Fruit fly (Drosophila melanogaster): ENCODE data around the gene Ostgamma.

Ostgamma gene

DNA sequence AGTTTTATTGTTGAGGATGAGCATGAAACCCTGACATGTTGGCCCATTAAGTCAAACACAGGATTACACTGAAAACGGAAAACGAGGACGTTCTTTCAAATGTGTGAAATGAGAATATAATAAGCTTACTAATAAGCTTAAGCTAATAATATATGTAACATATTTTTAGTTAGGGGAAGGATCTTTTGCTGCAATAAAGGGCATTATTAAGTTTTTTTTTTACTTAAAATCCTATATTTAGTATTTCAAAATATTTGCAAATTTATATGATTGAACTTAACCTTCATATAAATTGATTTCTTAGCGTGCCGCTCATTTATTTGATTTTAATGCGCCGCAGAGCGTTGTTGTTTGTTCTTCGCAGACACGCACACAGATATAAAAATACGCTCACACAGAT is 25.2 kb upstream of the Ostgamma start:
- TF ChIP-seq pan (optimal IDR thresholded peaks at IDR 0.05) (no peak), usp (GFP tag; optimal IDR thresholded peaks at IDR 0.05) (no peak), CG8478 (optimal IDR thresholded peaks at IDR 0.05) (no peak), EcR (GFP tag; optimal IDR thresholded peaks at IDR 0.05) (no peak), Dll (optimal IDR thresholded peaks at IDR 0.05) (no peak), psq (optimal IDR thresholded peaks at IDR 0.05) (no peak)

DNA sequence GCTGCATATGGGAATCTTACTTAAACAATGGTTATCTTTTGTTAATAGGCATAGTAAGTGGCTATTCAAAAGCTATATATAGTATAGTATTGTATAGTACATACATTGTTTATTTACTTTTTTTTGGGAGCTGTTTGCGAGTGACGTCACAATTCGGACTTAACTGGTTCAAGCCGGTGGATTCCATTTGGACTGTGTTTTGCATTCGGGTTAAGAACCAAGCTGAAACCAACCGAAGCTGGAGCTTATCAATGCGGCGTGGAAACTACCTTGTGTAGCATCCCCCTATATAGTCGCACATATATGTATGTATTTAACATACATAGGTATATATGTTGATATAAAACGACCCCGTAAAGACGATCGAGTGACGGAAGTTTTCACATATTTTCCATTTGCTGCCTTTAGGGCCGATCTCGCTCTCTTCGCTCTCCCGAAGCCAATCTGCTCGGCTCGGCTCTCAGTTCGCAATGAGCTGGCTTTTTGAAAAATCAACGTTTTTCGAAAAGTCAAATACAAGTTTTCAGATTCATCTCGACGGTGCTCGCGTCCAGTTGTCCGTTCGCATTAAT is 20.6 kb upstream of the Ostgamma start:
- TF ChIP-seq pan (optimal IDR thresholded peaks at IDR 0.05) (no peak), CG8478 (optimal IDR thresholded peaks at IDR 0.05) (no peak), psq (optimal IDR thresholded peaks at IDR 0.05) (no peak), Dll (optimal IDR thresholded peaks at IDR 0.05) (no peak), usp (GFP tag; optimal IDR thresholded peaks at IDR 0.05) (no peak), EcR (GFP tag; optimal IDR thresholded peaks at IDR 0.05) (no peak)

DNA sequence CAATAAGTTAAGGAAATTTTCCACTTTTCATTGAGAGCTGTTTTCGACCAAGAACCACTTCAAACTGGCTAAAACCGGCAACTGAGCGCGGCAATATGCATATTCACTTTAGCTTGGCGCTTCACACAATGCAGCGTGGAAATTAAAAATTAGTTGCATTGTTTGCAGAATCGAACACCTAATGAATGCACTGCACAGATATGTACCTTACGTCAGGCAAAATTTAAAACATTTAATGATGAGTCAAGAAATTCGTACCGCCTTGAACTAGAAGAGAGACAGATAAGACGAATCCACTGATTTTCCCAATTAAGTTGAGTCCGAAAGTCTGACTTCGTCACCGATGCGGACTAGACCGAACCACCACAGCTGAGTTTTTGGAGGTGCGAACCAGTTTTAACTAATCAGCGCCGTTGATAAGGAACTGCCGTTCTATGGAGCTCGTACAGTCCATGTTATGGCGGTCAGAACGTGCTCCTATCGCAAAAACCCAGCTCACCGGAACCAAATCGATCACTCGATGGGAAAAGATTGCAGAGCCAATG is 19.9 kb upstream of the Ostgamma start:
- TF ChIP-seq psq (optimal IDR thresholded peaks at IDR 0.05) (no peak), Dll (optimal IDR thresholded peaks at IDR 0.05) (no peak), CG8478 (optimal IDR thresholded peaks at IDR 0.05) (no peak), usp (GFP tag; optimal IDR thresholded peaks at IDR 0.05) (no peak), EcR (GFP tag; optimal IDR thresholded peaks at IDR 0.05) (no peak), pan (optimal IDR thresholded peaks at IDR 0.05) (no peak)

DNA sequence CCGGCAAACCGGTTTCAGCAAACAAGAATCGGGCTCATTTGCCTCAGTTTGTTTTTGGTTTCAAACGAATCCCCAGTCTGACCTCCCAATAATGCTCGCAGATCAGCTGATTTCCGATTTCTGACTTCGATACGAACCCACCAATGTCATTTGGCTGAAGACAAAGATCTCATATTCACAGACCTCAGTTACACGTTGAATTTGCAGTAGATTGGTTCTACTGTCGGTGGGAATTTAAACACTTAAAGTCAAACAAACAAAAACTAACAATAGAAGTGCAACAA is 19.2 kb upstream of the Ostgamma start, which contains the start of gene CG14275:
CG14275 (plus strand) TSS at position 185 of the 284 bp plus-strand sequence.
- no peak for TF ChIP-seq EcR (GFP tag; optimal IDR thresholded peaks at IDR 0.05)
- TF ChIP-seq psq (optimal IDR thresholded peaks at IDR 0.05), result no peak
- TF ChIP-seq usp (GFP tag; optimal IDR thresholded peaks at IDR 0.05), result no peak
- TF ChIP-seq pan (optimal IDR thresholded peaks at IDR 0.05), result no peak
- no peak for TF ChIP-seq CG8478 (optimal IDR thresholded peaks at IDR 0.05)
- no peak for TF ChIP-seq Dll (optimal IDR thresholded peaks at IDR 0.05)

DNA sequence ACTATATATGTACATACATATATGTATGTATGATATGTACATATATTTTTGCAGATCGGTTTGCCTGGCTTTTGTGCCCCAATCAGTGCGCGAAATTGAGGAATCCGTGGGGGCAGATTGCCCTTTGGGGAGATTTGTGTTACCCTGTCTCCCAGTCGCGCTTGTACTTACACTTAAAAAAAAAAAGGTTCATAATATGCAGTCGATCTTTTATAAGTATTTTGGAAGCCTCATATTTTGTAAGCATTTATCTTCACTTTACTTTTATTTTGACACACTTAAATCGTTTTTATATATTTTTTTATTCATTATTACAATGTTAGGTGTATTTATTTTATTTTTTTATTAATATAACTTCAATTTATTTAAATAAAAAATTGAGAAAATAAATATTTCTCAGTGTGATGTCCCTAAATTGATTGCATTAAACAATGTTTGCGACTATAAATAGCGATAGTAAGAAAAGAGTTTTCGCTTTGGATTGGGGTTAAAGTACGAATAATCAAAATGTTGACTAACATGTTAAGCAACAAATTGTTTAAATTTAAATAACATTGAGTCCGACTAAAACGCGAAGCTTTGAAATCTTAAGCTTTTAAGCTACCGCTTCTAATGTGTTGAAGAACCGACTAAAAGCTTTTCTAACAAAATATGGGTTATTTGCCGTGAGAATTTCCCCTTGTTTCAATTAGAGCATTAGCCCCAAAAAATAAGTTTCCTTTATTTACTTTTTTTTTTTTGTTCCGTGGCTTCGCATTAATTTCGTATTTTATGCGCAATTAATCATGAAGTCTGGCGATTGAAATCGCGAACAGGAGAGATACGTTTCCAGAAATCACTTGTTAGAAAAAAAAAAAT is 18.7 kb upstream of the Ostgamma start:
- TF ChIP-seq EcR (GFP tag; optimal IDR thresholded peaks at IDR 0.05) (no peak), usp (GFP tag; optimal IDR thresholded peaks at IDR 0.05) (no peak), Dll (optimal IDR thresholded peaks at IDR 0.05) (no peak), psq (optimal IDR thresholded peaks at IDR 0.05) (no peak), pan (optimal IDR thresholded peaks at IDR 0.05) (no peak), CG8478 (optimal IDR thresholded peaks at IDR 0.05) (no peak)

DNA sequence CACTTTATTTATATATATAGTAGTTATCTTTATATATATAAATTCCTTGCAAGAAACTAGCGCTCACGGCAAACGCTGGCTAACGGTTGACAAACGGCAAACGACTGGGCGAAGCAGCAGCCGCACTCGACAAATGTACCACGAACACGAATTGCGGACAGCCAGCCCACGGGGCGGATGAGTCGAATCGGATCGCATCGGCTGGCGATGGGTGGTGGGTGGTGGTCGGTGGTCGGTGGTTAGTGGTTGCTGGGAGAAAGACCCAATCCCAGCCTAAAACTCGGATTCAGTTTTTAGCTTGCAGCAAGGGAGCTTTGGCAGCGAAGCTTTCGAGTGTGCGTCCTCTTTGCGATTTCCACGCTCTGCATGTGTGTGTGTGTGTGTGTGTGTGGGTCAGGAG is 17.2 kb upstream of the Ostgamma start, which contains the start of gene CG7781:
CG7781 (minus strand) TSS at position 260 of the 400 bp plus-strand sequence.
- no peak for TF ChIP-seq usp (GFP tag; optimal IDR thresholded peaks at IDR 0.05)
- TF ChIP-seq EcR (GFP tag; optimal IDR thresholded peaks at IDR 0.05), result no peak
- no peak for TF ChIP-seq pan (optimal IDR thresholded peaks at IDR 0.05)
- TF ChIP-seq psq (optimal IDR thresholded peaks at IDR 0.05), result no peak
- no peak for TF ChIP-seq CG8478 (optimal IDR thresholded peaks at IDR 0.05)
- TF ChIP-seq Dll (optimal IDR thresholded peaks at IDR 0.05), result no peak

DNA sequence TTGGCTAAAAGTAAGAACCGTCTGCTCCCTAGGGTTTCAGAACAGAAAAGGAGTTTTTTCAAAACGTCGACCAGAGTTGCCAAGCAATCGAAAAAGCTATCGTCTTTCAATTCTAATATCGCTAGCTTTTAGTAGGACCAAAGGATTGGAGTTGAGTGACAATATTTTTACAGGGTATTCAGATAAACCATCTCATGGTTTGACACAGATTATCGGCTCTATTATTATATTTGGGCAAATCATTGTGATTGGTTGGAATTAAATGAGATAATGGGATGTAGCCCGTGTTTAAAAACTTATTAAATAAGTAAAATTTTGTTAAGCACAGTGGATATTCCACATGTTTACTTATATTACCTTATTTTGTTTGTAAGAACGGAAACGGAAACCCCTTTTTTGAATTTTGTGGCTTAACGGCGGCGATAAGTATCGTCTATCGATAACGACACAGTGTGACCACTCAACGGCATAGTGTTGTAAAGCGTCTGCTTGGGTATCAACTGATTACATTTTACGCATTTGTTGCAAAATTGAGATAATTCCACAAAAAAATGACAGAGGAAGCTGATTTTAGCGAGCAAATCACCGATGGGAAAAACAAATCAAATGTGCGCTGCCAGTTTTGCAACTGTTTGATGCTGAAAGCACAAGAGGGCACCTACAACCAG is 12.0 kb upstream of the Ostgamma start, which contains the start of the genes mtsh and strat:
mtsh (minus strand) TSS at position 51 of the 668 bp plus-strand sequence.
strat (plus strand) TSS at position 471 of the 668 bp plus-strand sequence.
- TF ChIP-seq EcR (GFP tag; optimal IDR thresholded peaks at IDR 0.05), result no peak
- no peak for TF ChIP-seq Dll (optimal IDR thresholded peaks at IDR 0.05)
- no peak for TF ChIP-seq CG8478 (optimal IDR thresholded peaks at IDR 0.05)
- no peak for TF ChIP-seq pan (optimal IDR thresholded peaks at IDR 0.05)
- TF ChIP-seq usp (GFP tag; optimal IDR thresholded peaks at IDR 0.05), result no peak
- no peak for TF ChIP-seq psq (optimal IDR thresholded peaks at IDR 0.05)

DNA sequence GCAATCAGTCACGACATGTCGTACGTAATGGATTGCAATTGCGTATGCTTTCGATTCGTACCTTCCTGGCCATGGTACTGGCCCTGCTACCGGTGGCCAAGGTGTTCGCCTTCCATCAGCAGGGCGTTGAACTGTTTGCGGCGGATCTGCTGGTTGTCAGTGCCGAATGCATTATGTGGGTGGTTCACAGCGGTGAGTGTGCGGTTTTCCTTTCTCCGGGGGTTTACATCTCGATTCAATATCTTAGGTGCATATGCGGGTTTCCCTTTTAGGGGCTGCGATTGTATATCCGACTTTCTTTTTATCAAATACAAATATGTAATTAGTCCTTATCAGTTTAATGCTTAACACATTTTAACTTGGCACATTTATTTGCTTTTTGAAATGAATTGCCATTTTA is 3.7 kb upstream of the Ostgamma start:
- no peak for TF ChIP-seq EcR (GFP tag; optimal IDR thresholded peaks at IDR 0.05)
- no peak for TF ChIP-seq pan (optimal IDR thresholded peaks at IDR 0.05)
- no peak for TF ChIP-seq CG8478 (optimal IDR thresholded peaks at IDR 0.05)
- TF ChIP-seq usp (GFP tag; optimal IDR thresholded peaks at IDR 0.05), result no peak
- no peak for TF ChIP-seq Dll (optimal IDR thresholded peaks at IDR 0.05)
- no peak for TF ChIP-seq psq (optimal IDR thresholded peaks at IDR 0.05)

DNA sequence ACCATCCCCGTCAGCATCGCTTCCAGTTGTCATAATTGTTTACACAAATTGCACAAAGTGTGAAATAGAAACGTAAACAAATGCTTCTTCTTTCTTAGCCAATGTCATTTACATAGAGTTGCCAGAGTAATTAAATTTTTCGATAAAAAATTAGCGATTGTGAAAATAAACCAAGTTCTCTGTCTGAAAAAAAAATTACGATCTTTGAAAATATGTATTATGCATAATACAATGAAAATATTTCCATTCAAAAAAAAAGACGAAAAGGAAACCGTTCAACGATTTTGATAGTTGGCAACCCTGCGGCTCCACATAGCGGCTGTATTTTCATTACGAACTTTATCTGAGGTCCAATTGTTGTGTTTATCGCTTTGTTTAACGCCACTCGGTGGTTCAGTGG is 3.1 kb upstream of the Ostgamma start, which contains the start of the genes CG7810 and CG7806:
CG7810 (minus strand) TSS at position 105 of the 400 bp plus-strand sequence.
CG7806 (plus strand) TSS at position 309 of the 400 bp plus-strand sequence.
- TF ChIP-seq psq (optimal IDR thresholded peaks at IDR 0.05), result no peak
- no peak for TF ChIP-seq EcR (GFP tag; optimal IDR thresholded peaks at IDR 0.05)
- TF ChIP-seq pan (optimal IDR thresholded peaks at IDR 0.05), result no peak
- TF ChIP-seq CG8478 (optimal IDR thresholded peaks at IDR 0.05), result no peak
- TF ChIP-seq usp (GFP tag; optimal IDR thresholded peaks at IDR 0.05), result no peak
- TF ChIP-seq Dll (optimal IDR thresholded peaks at IDR 0.05), result no peak

DNA sequence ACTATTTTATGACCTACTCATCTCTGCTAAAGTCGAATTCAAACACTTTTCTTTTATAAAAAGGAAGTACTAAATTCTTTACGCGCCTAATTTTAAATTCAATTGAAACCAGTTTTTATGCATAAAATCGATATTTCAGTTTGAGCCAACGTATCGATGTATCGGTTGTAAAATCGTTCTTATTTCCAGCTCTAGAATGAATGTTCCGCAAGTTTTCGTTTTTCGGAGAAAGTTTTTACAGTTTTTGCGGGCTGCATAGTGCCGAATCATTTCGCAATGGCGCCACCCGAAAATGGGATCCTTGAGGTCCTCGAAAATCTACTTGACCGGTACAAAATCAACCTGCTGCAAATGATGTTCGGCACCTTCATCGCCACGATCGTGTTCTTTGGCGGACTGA is 2.6 kb downstream of the Ostgamma start, which contains the start of gene CG7840:
CG7840 (plus strand) TSS at position 178 of the 400 bp plus-strand sequence.
- TF ChIP-seq EcR (GFP tag; optimal IDR thresholded peaks at IDR 0.05) (no peak), pan (optimal IDR thresholded peaks at IDR 0.05) (no peak), Dll (optimal IDR thresholded peaks at IDR 0.05) (no peak), psq (optimal IDR thresholded peaks at IDR 0.05) (no peak), usp (GFP tag; optimal IDR thresholded peaks at IDR 0.05) (no peak), CG8478 (optimal IDR thresholded peaks at IDR 0.05) (no peak)

DNA sequence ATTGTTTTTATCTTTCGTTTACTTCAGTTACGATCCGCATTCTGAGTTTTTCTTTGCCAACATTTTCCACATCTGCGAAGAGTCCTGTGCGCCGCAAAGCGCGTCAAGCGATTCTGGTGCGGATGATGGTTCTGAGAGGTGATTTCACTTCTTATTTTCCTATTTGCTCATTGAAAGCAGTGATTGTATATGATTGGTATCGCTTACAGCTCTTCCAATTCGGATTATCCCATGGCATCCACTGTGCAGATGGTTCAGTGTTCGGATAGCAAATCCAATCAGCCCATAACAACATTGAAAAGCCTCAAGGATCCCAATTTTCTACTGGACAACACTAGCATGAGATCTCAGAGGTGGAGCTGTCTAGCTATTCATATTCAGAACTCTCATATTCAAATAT is 3.4 kb downstream of the Ostgamma start:
- TF ChIP-seq CG8478 (optimal IDR thresholded peaks at IDR 0.05) (no peak), usp (GFP tag; optimal IDR thresholded peaks at IDR 0.05) (no peak), EcR (GFP tag; optimal IDR thresholded peaks at IDR 0.05) (no peak)

All from whole organism.